Fruit fly (Drosophila melanogaster) whole organism, embryonic: ENCODE results near the gene CG43072.
A peak's percentile ranks its signal among the peaks of the same experiment; 100 is the strongest.

Source experiments
- Abd-B ChIP-seq: fragments of 200-800 bp; sonication (Bioruptor generic); optimal IDR thresholded peaks from 2 replicates; lab custom pipeline; 2018; ENCODE audit warnings: missing biosample characterization, mild to moderate bottlenecking, missing genetic modification characterization, moderate library complexity
- CG1233 ChIP-seq: fragments of 200-800 bp; sonication (Bioruptor generic); optimal IDR thresholded peaks from 4 replicates; lab custom pipeline; 2018; ENCODE audit warnings: missing biosample characterization, mild to moderate bottlenecking, missing genetic modification characterization
- CG6854 ChIP-seq: fragments of 200-800 bp; sonication (Bioruptor generic); optimal IDR thresholded peaks from 3 replicates; lab custom pipeline; 2017; ENCODE audit warnings: missing biosample characterization, mild to moderate bottlenecking, missing genetic modification characterization
- bsh ChIP-seq, 2 experiments: fragments of 200-800 bp; sonication (Bioruptor generic); optimal IDR thresholded peaks; 2 replicates each; lab custom pipeline; 2017 to 2018; ENCODE audit warnings: mild to moderate bottlenecking in 2 of 2, missing biosample characterization in 2 of 2, missing genetic modification characterization in 2 of 2, moderate library complexity in 1 of 2
- gsb ChIP-seq: fragments of 200-800 bp; sonication (Bioruptor generic); IDR thresholded peaks from 2 replicates; pipeline ENCODE4 v1.3.6; 2022; ENCODE audit warnings: missing biosample characterization, missing genetic modification characterization
- lmd ChIP-seq: fragments of 200-800 bp; sonication (Bioruptor generic); IDR thresholded peaks from 2 replicates; pipeline ENCODE4 v1.3.6; 2022; ENCODE audit warnings: missing biosample characterization, missing genetic modification characterization
- sob ChIP-seq: fragments of 200-800 bp; sonication (Bioruptor generic); IDR thresholded peaks from 2 replicates; pipeline ENCODE4 v1.3.6; 2022; ENCODE audit warnings: missing biosample characterization, missing genetic modification characterization
- trh ChIP-seq: fragments of 200-800 bp; sonication (Bioruptor generic); optimal IDR thresholded peaks from 2 replicates; lab custom pipeline; 2016; ENCODE audit warnings: missing biosample characterization, missing genetic modification characterization

- no peak for TF ChIP-seq bsh (GFP tag; optimal IDR thresholded peaks at IDR 0.05; lab: Kevin White, UChicago)
- TF ChIP-seq trh = no peak
- peak; percentile 35; the same call in 1 of the 2 replicates for TF ChIP-seq sob
- TF ChIP-seq CG1233 (GFP tag; lab: Kevin White, UChicago) = no peak
- TF ChIP-seq lmd (GFP tag; lab: Robert Waterston, UW) = no peak
- TF ChIP-seq gsb (GFP tag; lab: Robert Waterston, UW) = no peak
- no peak for TF ChIP-seq Abd-B (GFP tag; lab: Kevin White, UChicago)
- no peak for TF ChIP-seq CG6854 (GFP tag; lab: Kevin White, UChicago)
Measured at dm6 chr3L:21034281-21035221, 31.1 kb upstream of the CG43072 start, which contains the start of gene siz.
